Comparison of ENCODE assay signal across 5 fruit fly cellular contexts in the genomic region with DNA sequence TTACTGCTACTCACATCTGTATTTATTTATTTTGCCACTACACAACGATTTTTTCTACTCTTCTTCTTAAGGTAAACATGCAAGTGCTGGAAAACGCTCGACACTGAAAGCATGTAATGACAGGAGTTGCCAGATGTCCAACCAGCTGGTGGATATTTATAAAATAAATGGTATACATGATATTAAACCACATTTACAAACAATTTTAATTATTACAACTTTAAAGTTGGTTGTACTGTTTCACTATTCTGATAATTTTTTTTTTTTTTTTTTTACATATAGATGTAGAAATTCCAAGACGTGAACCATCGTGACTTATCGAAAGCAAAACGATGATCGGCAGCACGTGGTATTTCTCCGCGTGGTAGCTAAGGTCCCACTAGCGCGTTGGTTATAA.
TF ChIP-seq lines count a peak whose summit lies in the region.

Gene Keap1, minus strand, starts transcription at position 87 of the 397 bp plus-strand sequence.
Gene kuk, plus strand, starts transcription at position 386 of the 397 bp plus-strand sequence.

TF ChIP-seq in whole organism, adult, 20 proteins besides CTCF, POLR2A, EP300 and RAD21 (continued from another document):
- no peak for TF ChIP-seq CG5204 (GFP tag; optimal IDR thresholded peaks at IDR 0.05; lab: Kevin White, UChicago)
- peak; percentile 90 for TF ChIP-seq Crg-1 (GFP tag; optimal IDR thresholded peaks at IDR 0.05; lab: Kevin White, UChicago)
- peak; percentile 77 for TF ChIP-seq CG7101 (tag; optimal IDR thresholded peaks at IDR 0.05; lab: Kevin White, UChicago)

TF ChIP-seq in whole organism, embryonic, 481 proteins besides CTCF, POLR2A, EP300 and RAD21 (continued from another document and continues in another):
- TF ChIP-seq zfh2 (GFP tag; optimal IDR thresholded peaks at IDR 0.05; lab: Kevin White, UChicago): peak; percentile 56
- TF ChIP-seq Oli (tag; optimal IDR thresholded peaks at IDR 0.05; lab: Kevin White, UChicago): peak; percentile 3
- peak; percentile 55 for TF ChIP-seq Chrac-16 (GFP tag; optimal IDR thresholded peaks at IDR 0.05; lab: Kevin White, UChicago)
- TF ChIP-seq Kr (GFP tag; optimal IDR thresholded peaks at IDR 0.05; lab: Kevin White, UChicago): no peak
- TF ChIP-seq wek (GFP tag; optimal IDR thresholded peaks at IDR 0.05; lab: Kevin White, UChicago): no peak
- TF ChIP-seq gsb-n (tag; optimal IDR thresholded peaks at IDR 0.05; lab: Kevin White, UChicago): peak; percentile 56
- peak; percentile 89 for TF ChIP-seq sens (GFP tag; lab: Kevin White, UChicago)
- peak; percentile 13; the same call in 1 of the 3 replicates for TF ChIP-seq B-H1 (GFP tag; IDR thresholded peaks at IDR 0.05; lab: Robert Waterston, UW)
- no peak for TF ChIP-seq Aef1 (GFP tag; IDR thresholded peaks at IDR 0.05; lab: Robert Waterston, UW)
- TF ChIP-seq Fer3 (tag; optimal IDR thresholded peaks at IDR 0.05; lab: Kevin White, UChicago): peak; percentile 34
- TF ChIP-seq sug (tag; optimal IDR thresholded peaks at IDR 0.05; lab: Kevin White, UChicago): peak; percentile 33
- TF ChIP-seq CG8924 (tag; optimal IDR thresholded peaks at IDR 0.05; lab: Kevin White, UChicago): no peak
- TF ChIP-seq CG9437 (GFP tag; optimal IDR thresholded peaks at IDR 0.05; lab: Kevin White, UChicago): no peak
- TF ChIP-seq MTF-1 (GFP tag; optimal IDR thresholded peaks at IDR 0.05; lab: Kevin White, UChicago; ENCODE audit: borderline replicate concordance): peak; percentile 43
- TF ChIP-seq dimm (GFP tag; IDR thresholded peaks at IDR 0.05; lab: Robert Waterston, UW): no peak
- TF ChIP-seq mirr (GFP tag; optimal IDR thresholded peaks at IDR 0.05; lab: Kevin White, UChicago): no peak
- TF ChIP-seq CG12391 (tag; optimal IDR thresholded peaks at IDR 0.05; lab: Kevin White, UChicago): peak; percentile 79
- peak; percentile 32 for TF ChIP-seq CG15696 (tag; optimal IDR thresholded peaks at IDR 0.05; lab: Kevin White, UChicago)
- peak; percentile 86 for TF ChIP-seq trem (tag; optimal IDR thresholded peaks at IDR 0.05; lab: Kevin White, UChicago)
- no peak for TF ChIP-seq CG3726 (GFP tag; IDR thresholded peaks at IDR 0.05; lab: Robert Waterston, UW)
- peak; percentile 57 for TF ChIP-seq CG1603 (tag; optimal IDR thresholded peaks at IDR 0.05; lab: Kevin White, UChicago)
- no peak for TF ChIP-seq sr (GFP tag; IDR thresholded peaks at IDR 0.05; lab: Robert Waterston, UW)
- TF ChIP-seq E2f1 (GFP tag; IDR thresholded peaks at IDR 0.05; lab: Robert Waterston, UW): no peak
- TF ChIP-seq HLH54F (GFP tag; optimal IDR thresholded peaks at IDR 0.05; lab: Kevin White, UChicago): peak; percentile 73
- TF ChIP-seq C15 (GFP tag; IDR thresholded peaks at IDR 0.05; lab: Robert Waterston, UW): no peak
- no peak for TF ChIP-seq yki (optimal IDR thresholded peaks at IDR 0.05; lab: Kevin White, UChicago)
- TF ChIP-seq Gsc (GFP tag; IDR thresholded peaks at IDR 0.05; lab: Robert Waterston, UW): no peak
- TF ChIP-seq CG12236 (GFP tag; optimal IDR thresholded peaks at IDR 0.05; lab: Kevin White, UChicago): no peak
- peak; percentile 49 for TF ChIP-seq ind (GFP tag; optimal IDR thresholded peaks at IDR 0.05; lab: Kevin White, UChicago)
- TF ChIP-seq CG7786 (GFP tag; optimal IDR thresholded peaks at IDR 0.05; lab: Kevin White, UChicago): peak; percentile 51
- no peak for TF ChIP-seq CG11398 (GFP tag; optimal IDR thresholded peaks at IDR 0.05; lab: Kevin White, UChicago)
- TF ChIP-seq CG8388 (GFP tag; optimal IDR thresholded peaks at IDR 0.05; lab: Kevin White, UChicago): no peak

TF ChIP-seq in whole organism, prepupa, 60 proteins besides CTCF, POLR2A, EP300 and RAD21 (continued from another document and continues in another):
- no peak for TF ChIP-seq svp (GFP tag; lab: Kevin White, UChicago)
- no peak for TF ChIP-seq CG6276 (GFP tag; optimal IDR thresholded peaks at IDR 0.05; lab: Kevin White, UChicago)
- peak; percentile 27 for TF ChIP-seq Eip78C (GFP tag; lab: Kevin White, UChicago)
- TF ChIP-seq vri (GFP tag; optimal IDR thresholded peaks at IDR 0.05; lab: Kevin White, UChicago): peak; percentile 68
- TF ChIP-seq Hr39 (GFP tag; optimal IDR thresholded peaks at IDR 0.05; lab: Kevin White, UChicago): peak; percentile 61
- no peak for TF ChIP-seq net (GFP tag; optimal IDR thresholded peaks at IDR 0.05; lab: Kevin White, UChicago)
- peak; percentile 17 for TF ChIP-seq achi (GFP tag; optimal IDR thresholded peaks at IDR 0.05; lab: Kevin White, UChicago)
- TF ChIP-seq CG6808 (GFP tag; optimal IDR thresholded peaks at IDR 0.05; lab: Kevin White, UChicago): peak; percentile 31
- TF ChIP-seq CG1621 (tag; optimal IDR thresholded peaks at IDR 0.05; lab: Kevin White, UChicago): no peak
- TF ChIP-seq CG11294 (GFP tag; IDR thresholded peaks at IDR 0.05; lab: Robert Waterston, UW): no peak
- no peak for TF ChIP-seq CG4318 (GFP tag; optimal IDR thresholded peaks at IDR 0.05; lab: Kevin White, UChicago)
- no peak for TF ChIP-seq CG7368 (GFP tag; optimal IDR thresholded peaks at IDR 0.05; lab: Kevin White, UChicago)
- no peak for TF ChIP-seq Hr38 (GFP tag; optimal IDR thresholded peaks at IDR 0.05; lab: Kevin White, UChicago)
- peak; percentile 99 for TF ChIP-seq fkh (GFP tag; optimal IDR thresholded peaks at IDR 0.05; lab: Kevin White, UChicago)
- peak; percentile 41 for TF ChIP-seq CG3919 (GFP tag; optimal IDR thresholded peaks at IDR 0.05; lab: Kevin White, UChicago)
- TF ChIP-seq CG6792 (GFP tag; optimal IDR thresholded peaks at IDR 0.05; lab: Kevin White, UChicago): peak; percentile 8
- TF ChIP-seq eg (GFP tag; IDR thresholded peaks at IDR 0.05; lab: Robert Waterston, UW): peak; percentile 72; the same call in 1 of the 3 replicates
- no peak for TF ChIP-seq ss (GFP tag; optimal IDR thresholded peaks at IDR 0.05; lab: Kevin White, UChicago)
- peak; percentile 23 for TF ChIP-seq Lpt (GFP tag; optimal IDR thresholded peaks at IDR 0.05; lab: Kevin White, UChicago)
- no peak for TF ChIP-seq CG10669 (GFP tag; optimal IDR thresholded peaks at IDR 0.05; lab: Kevin White, UChicago)
- TF ChIP-seq CG8632 (GFP tag; optimal IDR thresholded peaks at IDR 0.05; lab: Kevin White, UChicago): no peak
- TF ChIP-seq salr (GFP tag; optimal IDR thresholded peaks at IDR 0.05; lab: Kevin White, UChicago): no peak
- TF ChIP-seq Sox14 (GFP tag; optimal IDR thresholded peaks at IDR 0.05; lab: Kevin White, UChicago): peak; percentile 84
- peak; percentile 54 for TF ChIP-seq CG10631 (GFP tag; optimal IDR thresholded peaks at IDR 0.05; lab: Kevin White, UChicago)
- peak; percentile 17 for TF ChIP-seq Sox15 (GFP tag; optimal IDR thresholded peaks at IDR 0.05; lab: Kevin White, UChicago)
- peak; percentile 43 for TF ChIP-seq Eip93F (GFP tag; optimal IDR thresholded peaks at IDR 0.05; lab: Kevin White, UChicago)
- peak; percentile 44 for TF ChIP-seq Ets21C (GFP tag; optimal IDR thresholded peaks at IDR 0.05; lab: Kevin White, UChicago)
- TF ChIP-seq Met (GFP tag; optimal IDR thresholded peaks at IDR 0.05; lab: Kevin White, UChicago): peak; percentile 71
- peak; percentile 48; the same call in 1 of the 2 replicates for TF ChIP-seq Gug (GFP tag; IDR thresholded peaks at IDR 0.05; lab: Robert Waterston, UW)
- no peak for TF ChIP-seq Blimp-1 (GFP tag; optimal IDR thresholded peaks at IDR 0.05; lab: Kevin White, UChicago)
- TF ChIP-seq dsx (GFP tag; optimal IDR thresholded peaks at IDR 0.05; lab: Kevin White, UChicago; ENCODE audit: poor library complexity, severe bottlenecking): no peak
- peak; percentile 43 for TF ChIP-seq cyc (GFP tag; optimal IDR thresholded peaks at IDR 0.05; lab: Kevin White, UChicago)
- TF ChIP-seq spab (GFP tag; optimal IDR thresholded peaks at IDR 0.05; lab: Kevin White, UChicago): no peak

TF ChIP-seq in whole organism, pupa, 21 proteins besides CTCF, POLR2A, EP300 and RAD21 (continued from another document):
- no peak for TF ChIP-seq Pif1B (GFP tag; optimal IDR thresholded peaks at IDR 0.05; lab: Kevin White, UChicago)

TF ChIP-seq in whole organism, wandering third instar larva, 38 proteins besides CTCF, POLR2A, EP300 and RAD21 (continued from another document):
- TF ChIP-seq dl (GFP tag; optimal IDR thresholded peaks at IDR 0.05; lab: Kevin White, UChicago; ENCODE audit: insufficient read depth in 1 of 2, partially characterized antibody in 2 of 2) (no peak), pan (optimal IDR thresholded peaks at IDR 0.05; lab: Kevin White, UChicago) (no peak), lola (GFP tag; optimal IDR thresholded peaks at IDR 0.05; lab: Kevin White, UChicago) (no peak), h (GFP tag; optimal IDR thresholded peaks at IDR 0.05; lab: Kevin White, UChicago) (peak; percentile 82), woc (GFP tag; optimal IDR thresholded peaks at IDR 0.05; lab: Kevin White, UChicago) (no peak), GATAd (GFP tag; optimal IDR thresholded peaks at IDR 0.05; lab: Kevin White, UChicago) (no peak), foxo (GFP tag; optimal IDR thresholded peaks at IDR 0.05; lab: Kevin White, UChicago) (peak in 1 of 2 experiments; percentile 73), Myc (optimal IDR thresholded peaks at IDR 0.05; lab: Kevin White, UChicago) (peak; percentile 55), tai (GFP tag; optimal IDR thresholded peaks at IDR 0.05; lab: Kevin White, UChicago) (no peak), N (GFP tag; optimal IDR thresholded peaks at IDR 0.05; lab: Kevin White, UChicago) (no peak), OdsH (GFP tag; optimal IDR thresholded peaks at IDR 0.05; lab: Kevin White, UChicago) (peak; percentile 52), sage (GFP tag; optimal IDR thresholded peaks at IDR 0.05; lab: Kevin White, UChicago) (peak; percentile 6), dsf (GFP tag; optimal IDR thresholded peaks at IDR 0.05; lab: Kevin White, UChicago; ENCODE audit: borderline replicate concordance) (peak; percentile 76), CG32264 (GFP tag; optimal IDR thresholded peaks at IDR 0.05; lab: Kevin White, UChicago) (no peak), Hnf4 (GFP tag; optimal IDR thresholded peaks at IDR 0.05; lab: Kevin White, UChicago) (peak; percentile 92), sv (GFP tag; optimal IDR thresholded peaks at IDR 0.05; lab: Kevin White, UChicago) (peak; percentile 72), Vsx2 (GFP tag; optimal IDR thresholded peaks at IDR 0.05; lab: Kevin White, UChicago; ENCODE audit: partially characterized antibody) (no peak), CrebA (GFP tag; optimal IDR thresholded peaks at IDR 0.05; lab: Kevin White, UChicago; ENCODE audit: borderline replicate concordance) (no peak)
